Fruit fly (Drosophila melanogaster): Measurements from ENCODE around the gene CG43248.

The CG43248 gene

dm6 chr3L:15548843-15549242 is 17.6 kb upstream of the CG43248 start:
- TF ChIP-seq pan (optimal IDR thresholded peaks at IDR 0.05) (no peak), psq (optimal IDR thresholded peaks at IDR 0.05) (no peak), CG8478 (optimal IDR thresholded peaks at IDR 0.05) (no peak), usp (GFP tag; optimal IDR thresholded peaks at IDR 0.05) (no peak), EcR (GFP tag; optimal IDR thresholded peaks at IDR 0.05) (no peak), Dll (optimal IDR thresholded peaks at IDR 0.05) (no peak)

DNA sequence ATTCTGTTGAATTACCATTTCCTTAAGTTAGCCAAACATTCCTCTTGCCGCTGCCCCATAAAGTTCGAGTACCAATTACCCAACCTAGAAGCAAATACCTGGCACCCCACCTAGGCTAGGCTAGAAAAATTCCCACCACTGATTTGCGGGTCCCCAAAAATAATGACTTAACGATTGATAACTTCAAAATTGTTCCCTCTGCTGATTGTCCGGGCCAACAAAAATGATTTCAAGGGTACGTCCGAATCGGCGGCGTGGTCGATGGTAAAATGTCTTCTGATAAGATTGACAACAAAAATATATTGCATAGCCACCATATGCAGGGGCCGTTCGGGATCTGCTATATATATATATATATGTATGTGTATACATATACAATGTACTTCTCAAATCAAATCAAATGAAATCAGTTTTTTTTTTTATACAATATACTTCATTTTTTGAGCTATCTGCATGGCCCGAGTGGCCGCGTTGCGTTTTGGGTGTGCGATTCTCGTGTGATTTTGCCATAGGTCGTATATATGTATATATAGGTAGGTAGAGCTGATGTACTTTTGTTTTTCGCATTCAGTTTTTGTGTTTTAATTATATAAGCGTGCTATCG is 16.0 kb upstream of the CG43248 start:
- TF ChIP-seq Dll (optimal IDR thresholded peaks at IDR 0.05) (no peak), usp (GFP tag; optimal IDR thresholded peaks at IDR 0.05) (no peak), psq (optimal IDR thresholded peaks at IDR 0.05) (no peak), pan (optimal IDR thresholded peaks at IDR 0.05) (peak; percentile 32), EcR (GFP tag; optimal IDR thresholded peaks at IDR 0.05) (no peak)

DNA sequence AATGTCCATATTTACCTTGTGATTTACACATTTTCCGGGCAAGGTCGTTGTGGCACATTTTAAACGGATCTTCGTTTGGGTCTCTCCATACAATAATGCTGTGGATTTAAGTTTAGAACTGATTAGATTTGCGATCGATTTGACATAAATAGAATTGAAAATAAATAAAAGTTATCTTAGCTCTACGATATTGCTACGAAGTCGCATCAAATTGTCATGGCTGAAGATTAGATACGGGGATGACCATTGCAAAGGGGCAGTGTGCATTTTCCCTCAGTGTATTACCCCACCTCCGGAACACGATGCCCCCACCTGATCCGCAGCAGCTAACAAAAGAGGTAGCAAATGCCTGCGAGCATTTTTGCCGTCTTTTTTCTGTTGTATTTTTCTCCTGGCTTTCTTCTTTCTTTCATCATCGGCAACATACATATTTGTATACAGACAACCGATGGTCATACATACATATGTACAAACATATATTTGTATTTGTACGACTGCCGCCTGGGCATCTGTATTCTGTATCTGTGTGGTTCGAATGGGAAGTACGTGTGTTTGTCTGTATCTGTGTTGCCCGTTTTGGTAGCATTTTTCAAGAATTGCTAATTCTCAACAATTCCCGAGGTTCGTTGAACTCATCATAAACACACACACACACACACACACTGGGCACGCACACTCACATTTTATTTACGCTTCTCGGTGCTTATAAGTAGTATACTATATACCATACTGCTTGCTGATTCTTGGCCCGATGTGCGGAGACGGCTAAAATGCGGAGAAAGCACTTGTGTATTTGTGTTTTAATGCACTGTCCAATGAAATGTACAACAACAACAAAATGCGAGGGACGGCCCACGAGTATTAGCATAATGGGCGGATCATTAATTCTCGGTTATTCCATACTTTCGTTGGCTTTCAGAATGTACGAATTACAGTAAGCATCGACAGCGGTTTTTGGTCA is 13.5 kb upstream of the CG43248 start:
- TF ChIP-seq pan (optimal IDR thresholded peaks at IDR 0.05) (no peak), EcR (GFP tag; optimal IDR thresholded peaks at IDR 0.05) (peak; percentile 69 to 76)

dm6 chr3L:15543467-15543866 is 12.2 kb upstream of the CG43248 start:
- TF ChIP-seq EcR (GFP tag; optimal IDR thresholded peaks at IDR 0.05) (no peak), Dll (optimal IDR thresholded peaks at IDR 0.05) (no peak), CG8478 (optimal IDR thresholded peaks at IDR 0.05) (no peak), usp (GFP tag; optimal IDR thresholded peaks at IDR 0.05) (no peak), pan (optimal IDR thresholded peaks at IDR 0.05) (no peak), psq (optimal IDR thresholded peaks at IDR 0.05) (no peak)

DNA sequence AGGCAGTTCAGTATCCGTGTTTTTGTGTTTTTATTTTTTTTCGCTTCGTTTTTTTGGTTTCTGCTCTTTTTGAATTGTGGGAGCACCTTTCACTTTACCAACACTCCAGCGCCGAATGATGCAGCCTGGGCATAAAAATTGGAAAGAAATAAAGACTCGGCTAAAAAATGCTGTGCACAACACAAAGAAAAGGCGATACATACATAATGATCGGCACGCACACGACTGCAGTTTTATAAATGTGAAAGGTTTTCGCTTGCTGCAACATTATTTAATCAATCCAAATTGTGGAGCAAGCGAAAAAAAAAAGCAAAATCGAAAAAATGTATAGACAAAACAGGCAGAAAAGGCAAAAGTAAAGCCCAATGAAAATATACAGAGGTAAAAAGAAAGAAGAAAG is 11.8 kb upstream of the CG43248 start:
- no peak for TF ChIP-seq Dll (optimal IDR thresholded peaks at IDR 0.05)
- no peak for TF ChIP-seq CG8478 (optimal IDR thresholded peaks at IDR 0.05)
- no peak for TF ChIP-seq EcR (GFP tag; optimal IDR thresholded peaks at IDR 0.05)
- TF ChIP-seq psq (optimal IDR thresholded peaks at IDR 0.05): no peak
- TF ChIP-seq usp (GFP tag; optimal IDR thresholded peaks at IDR 0.05): no peak
- no peak for TF ChIP-seq pan (optimal IDR thresholded peaks at IDR 0.05)

dm6 chr3L:15541281-15541680 is 10.0 kb upstream of the CG43248 start:
- no peak for TF ChIP-seq CG8478 (optimal IDR thresholded peaks at IDR 0.05)
- TF ChIP-seq EcR (GFP tag; optimal IDR thresholded peaks at IDR 0.05): no peak
- TF ChIP-seq Dll (optimal IDR thresholded peaks at IDR 0.05): no peak
- no peak for TF ChIP-seq psq (optimal IDR thresholded peaks at IDR 0.05)
- TF ChIP-seq pan (optimal IDR thresholded peaks at IDR 0.05): no peak
- no peak for TF ChIP-seq usp (GFP tag; optimal IDR thresholded peaks at IDR 0.05)

DNA sequence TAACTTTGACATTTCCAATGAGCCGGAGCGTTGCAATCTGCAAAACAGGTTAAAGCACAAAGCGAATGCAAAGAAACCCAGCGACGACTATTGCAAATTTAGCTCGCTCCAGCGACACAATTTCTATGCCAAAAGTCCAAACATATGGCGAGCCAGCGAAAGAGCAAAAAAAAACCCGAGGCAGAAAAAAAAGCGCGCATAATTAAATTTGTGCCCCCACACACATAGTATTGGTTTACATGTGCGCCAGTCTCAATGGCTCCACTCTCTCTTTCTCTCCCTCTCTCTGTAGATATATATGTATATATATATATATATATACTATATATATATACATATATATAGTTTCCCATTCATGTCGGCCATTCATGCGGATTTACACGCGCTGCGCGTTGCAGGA is 9.4 kb upstream of the CG43248 start:
- TF ChIP-seq EcR (GFP tag; optimal IDR thresholded peaks at IDR 0.05) (no peak), CG8478 (optimal IDR thresholded peaks at IDR 0.05) (no peak), usp (GFP tag; optimal IDR thresholded peaks at IDR 0.05) (no peak), Dll (optimal IDR thresholded peaks at IDR 0.05) (no peak), psq (optimal IDR thresholded peaks at IDR 0.05) (no peak), pan (optimal IDR thresholded peaks at IDR 0.05) (no peak)

- TF ChIP-seq usp (GFP tag; optimal IDR thresholded peaks at IDR 0.05) (no peak), Dll (optimal IDR thresholded peaks at IDR 0.05) (no peak), psq (optimal IDR thresholded peaks at IDR 0.05) (no peak), EcR (GFP tag; optimal IDR thresholded peaks at IDR 0.05) (no peak), CG8478 (optimal IDR thresholded peaks at IDR 0.05) (no peak), pan (optimal IDR thresholded peaks at IDR 0.05) (no peak)
Measured at dm6 chr3L:15539903-15540409, 8.7 kb upstream of the CG43248 start.

dm6 chr3L:15538582-15539490 is 7.6 kb upstream of the CG43248 start:
- TF ChIP-seq psq (optimal IDR thresholded peaks at IDR 0.05) (no peak), usp (GFP tag; optimal IDR thresholded peaks at IDR 0.05) (no peak), Dll (optimal IDR thresholded peaks at IDR 0.05) (no peak), EcR (GFP tag; optimal IDR thresholded peaks at IDR 0.05) (no peak), pan (optimal IDR thresholded peaks at IDR 0.05) (no peak), CG8478 (optimal IDR thresholded peaks at IDR 0.05) (no peak)

DNA sequence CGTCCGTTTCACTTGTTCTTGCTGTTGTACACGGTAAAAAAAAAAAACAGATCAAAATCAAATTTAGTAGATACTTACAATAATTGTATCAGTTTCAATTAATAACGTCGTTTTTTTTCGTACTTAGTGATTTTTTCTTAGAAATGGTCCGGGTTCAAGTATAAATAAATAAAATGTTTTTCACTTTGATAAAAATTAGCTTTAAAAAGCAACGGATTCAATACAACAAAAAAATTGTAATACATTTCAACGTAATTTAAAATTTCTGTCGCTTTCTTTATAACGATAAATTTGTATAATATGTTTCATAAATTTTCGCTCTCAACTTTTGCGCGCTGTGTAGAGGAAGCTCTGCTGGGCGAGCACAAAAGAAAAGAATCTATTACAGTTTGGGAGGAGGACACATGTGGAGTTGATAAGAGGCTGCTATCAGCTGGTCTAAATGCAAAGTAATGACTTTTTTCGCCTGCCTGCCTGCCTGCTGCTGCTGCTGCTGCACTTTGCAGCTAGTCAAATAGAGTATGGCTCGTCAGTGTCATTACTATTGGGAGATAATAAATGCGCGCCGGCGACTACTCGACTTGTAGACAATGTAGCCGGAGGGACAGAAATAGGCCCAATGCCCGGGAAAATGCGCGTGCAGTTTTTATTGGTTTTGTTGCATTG is 6.8 kb upstream of the CG43248 start:
- peak in 1 of 2 experiments; percentile 19 for TF ChIP-seq EcR (GFP tag; optimal IDR thresholded peaks at IDR 0.05)
- TF ChIP-seq pan (optimal IDR thresholded peaks at IDR 0.05): no peak

- no peak for TF ChIP-seq EcR (GFP tag; optimal IDR thresholded peaks at IDR 0.05)
- TF ChIP-seq pan (optimal IDR thresholded peaks at IDR 0.05): peak; percentile 1
- TF ChIP-seq CG8478 (optimal IDR thresholded peaks at IDR 0.05): no peak
Measured at dm6 chr3L:15536550-15536949, 5.3 kb upstream of the CG43248 start.
